Fruit fly (Drosophila melanogaster): ENCODE measurements around the gene tal-AA.

The tal-AA gene

dm6 chr3R:13812736-13813250 is at the start of gene tal-AA, which contains the start of the genes tal-1A, tal-2A and tal-3A:
Gene tal-AA (plus strand): TSS chr3R:13813109.
Gene tal-1A (plus strand): TSS chr3R:13813109.
Gene tal-2A (plus strand): TSS chr3R:13813109.
Gene tal-3A (plus strand): TSS chr3R:13813109.
- peak; percentile 52 for TF ChIP-seq CG17801 (GFP tag; optimal IDR thresholded peaks at IDR 0.05; ENCODE audit: partially characterized antibody)

dm6 chr3R:13765001-13765400 is 47.9 kb upstream of the tal-AA start:
- no peak for TF ChIP-seq CG17801 (GFP tag; optimal IDR thresholded peaks at IDR 0.05; ENCODE audit: partially characterized antibody)

- TF ChIP-seq CG17801 (GFP tag; optimal IDR thresholded peaks at IDR 0.05; ENCODE audit: partially characterized antibody): no peak
These were observed 47.5 kb upstream of the tal-AA start, which contains the start of gene CG9312 for dm6 chr3R:13765456-13765855. Gene CG9312 (plus strand): TSS chr3R:13765756.

dm6 chr3R:13767239-13767638 is 45.7 kb upstream of the tal-AA start, which contains the start of gene Cht5:
Gene Cht5 (plus strand): TSS chr3R:13767549.
- TF ChIP-seq CG17801 (GFP tag; optimal IDR thresholded peaks at IDR 0.05; ENCODE audit: partially characterized antibody): no peak

- no peak for TF ChIP-seq CG17801 (GFP tag; optimal IDR thresholded peaks at IDR 0.05; ENCODE audit: partially characterized antibody)
These were observed 41.7 kb upstream of the tal-AA start, which contains the start of gene CG9297 for dm6 chr3R:13771195-13771594. Gene CG9297 (plus strand): TSS chr3R:13771495.

dm6 chr3R:13773350-13773749 is 39.6 kb upstream of the tal-AA start:
- no peak for TF ChIP-seq CG17801 (GFP tag; optimal IDR thresholded peaks at IDR 0.05; ENCODE audit: partially characterized antibody)

dm6 chr3R:13779241-13779683 is 33.6 kb upstream of the tal-AA start, which contains the start of the genes CG42375 and CG9288:
Gene CG42375 (plus strand): TSS chr3R:13779624.
Gene CG9288 (plus strand): TSS chr3R:13779624.
- no peak for TF ChIP-seq CG17801 (GFP tag; optimal IDR thresholded peaks at IDR 0.05; ENCODE audit: partially characterized antibody)

dm6 chr3R:13780769-13781168 is 32.1 kb upstream of the tal-AA start, which contains the start of gene CG9286:
Gene CG9286 (plus strand): TSS chr3R:13780964.
- TF ChIP-seq CG17801 (GFP tag; optimal IDR thresholded peaks at IDR 0.05; ENCODE audit: partially characterized antibody): no peak

- TF ChIP-seq CG17801 (GFP tag; optimal IDR thresholded peaks at IDR 0.05; ENCODE audit: partially characterized antibody): no peak
These were observed 30.9 kb upstream of the tal-AA start, which contains the start of gene Dip-B for dm6 chr3R:13782035-13782434. Gene Dip-B (plus strand): TSS chr3R:13782288.

- TF ChIP-seq CG17801 (GFP tag; optimal IDR thresholded peaks at IDR 0.05; ENCODE audit: partially characterized antibody): no peak
These were observed 30.3 kb upstream of the tal-AA start for dm6 chr3R:13782578-13782977.

dm6 chr3R:13783397-13783796 is 29.5 kb upstream of the tal-AA start:
- TF ChIP-seq CG17801 (GFP tag; optimal IDR thresholded peaks at IDR 0.05; ENCODE audit: partially characterized antibody): no peak

- no peak for TF ChIP-seq CG17801 (GFP tag; optimal IDR thresholded peaks at IDR 0.05; ENCODE audit: partially characterized antibody)
These were observed 27.0 kb upstream of the tal-AA start for dm6 chr3R:13785895-13786294.

- TF ChIP-seq CG17801 (GFP tag; optimal IDR thresholded peaks at IDR 0.05; ENCODE audit: partially characterized antibody): no peak
These were observed 24.7 kb upstream of the tal-AA start for dm6 chr3R:13788224-13788623.

- TF ChIP-seq CG17801 (GFP tag; optimal IDR thresholded peaks at IDR 0.05; ENCODE audit: partially characterized antibody): no peak
These were observed 24.2 kb upstream of the tal-AA start for dm6 chr3R:13788672-13789071.

dm6 chr3R:13789617-13790277 is 23.2 kb upstream of the tal-AA start:
- TF ChIP-seq CG17801 (GFP tag; optimal IDR thresholded peaks at IDR 0.05; ENCODE audit: partially characterized antibody): no peak

- TF ChIP-seq CG17801 (GFP tag; optimal IDR thresholded peaks at IDR 0.05; ENCODE audit: partially characterized antibody): no peak
These were observed 22.1 kb upstream of the tal-AA start for dm6 chr3R:13790820-13791219.

Measured in ovary, adult (tissue).